Worm (Caenorhabditis elegans) whole organism, mixed stage, embryonic: ENCODE results near the gene sqv-8.

Experiments used
- M03D4.4 ChIP-seq: sonication (generic microtip); optimal IDR thresholded peaks from 2 replicates; lab custom pipeline; 2017; ENCODE audit warnings: mild to moderate bottlenecking, missing genetic modification characterization, missing compliant biosample characterization
- blmp-1 ChIP-seq: fragments of 150-350 bp; optimal IDR thresholded peaks from 2 replicates; lab custom pipeline; 2014; ENCODE audit warnings: missing biosample characterization, missing genetic modification characterization
- ceh-39 ChIP-seq: fragments of 150-350 bp; optimal IDR thresholded peaks from 2 replicates; lab custom pipeline; 2014; ENCODE audit warnings: missing biosample characterization, missing genetic modification characterization
- ceh-43 ChIP-seq: fragments of 200-800 bp; sonication (Bioruptor generic); optimal IDR thresholded peaks from 2 replicates; lab custom pipeline; 2018; ENCODE audit warnings: mild to moderate bottlenecking, missing genetic modification characterization, moderate library complexity, missing compliant biosample characterization
- ceh-83 ChIP-seq: fragments of 200-800 bp; sonication (Bioruptor generic); optimal IDR thresholded peaks from 2 replicates; lab custom pipeline; 2018; ENCODE audit warnings: mild to moderate bottlenecking, missing genetic modification characterization, missing compliant biosample characterization
- ces-1 ChIP-seq: fragments of 150-350 bp; optimal IDR thresholded peaks from 2 replicates; lab custom pipeline; 2014; ENCODE audit warnings: missing biosample characterization, missing genetic modification reagents, missing genetic modification characterization
- cnd-1 ChIP-seq: fragments of 200-800 bp; sonication (Bioruptor generic); optimal IDR thresholded peaks from 2 replicates; lab custom pipeline; 2018; ENCODE audit warnings: mild to moderate bottlenecking, missing genetic modification characterization, missing compliant biosample characterization
- drap-1 ChIP-seq: fragments of 200-800 bp; sonication (Bioruptor generic); optimal IDR thresholded peaks from 3 replicates; lab custom pipeline; 2018; ENCODE audit warnings: mild to moderate bottlenecking, missing genetic modification characterization, missing compliant biosample characterization
- elt-1 ChIP-seq: sonication (generic microtip); optimal IDR thresholded peaks from 2 replicates; lab custom pipeline; 2017; ENCODE audit warnings: missing genetic modification characterization, mild to moderate bottlenecking, missing compliant biosample characterization, antibody characterized with exemption, moderate library complexity, borderline replicate concordance; ENCODE audit not compliant: insufficient read depth
- elt-3 ChIP-seq: fragments of 150-350 bp; optimal IDR thresholded peaks from 2 replicates; lab custom pipeline; 2014; ENCODE audit warnings: missing biosample characterization, missing genetic modification characterization
- flh-1 ChIP-seq: fragments of 200-800 bp; sonication (Bioruptor generic); optimal IDR thresholded peaks from 2 replicates; lab custom pipeline; 2018; ENCODE audit warnings: mild to moderate bottlenecking, missing genetic modification characterization, moderate library complexity, missing compliant biosample characterization
- ham-2 ChIP-seq: fragments of 200-800 bp; sonication (Bioruptor generic); optimal IDR thresholded peaks from 2 replicates; lab custom pipeline; 2018; ENCODE audit warnings: mild to moderate bottlenecking, missing genetic modification characterization, missing compliant biosample characterization
- hlh-1 ChIP-seq: fragments of 150-350 bp; optimal IDR thresholded peaks from 2 replicates; lab custom pipeline; 2014; ENCODE audit warnings: missing biosample characterization, missing genetic modification reagents, missing genetic modification characterization
- lin-13 ChIP-seq: fragments of 150-350 bp; optimal IDR thresholded peaks from 2 replicates; lab custom pipeline; 2014; ENCODE audit warnings: missing biosample characterization, missing genetic modification characterization
- lin-32 ChIP-seq: fragments of 200-800 bp; sonication (Bioruptor generic); optimal IDR thresholded peaks from 2 replicates; lab custom pipeline; 2018; ENCODE audit warnings: mild to moderate bottlenecking, missing genetic modification characterization, missing compliant biosample characterization
- lsy-2 ChIP-seq: fragments of 150-350 bp; optimal IDR thresholded peaks from 2 replicates; lab custom pipeline; 2014; ENCODE audit warnings: missing biosample characterization, missing genetic modification characterization
- mab-5 ChIP-seq: fragments of 150-350 bp; optimal IDR thresholded peaks from 2 replicates; lab custom pipeline; 2014; ENCODE audit warnings: missing biosample characterization, missing genetic modification characterization
- mep-1 ChIP-seq: fragments of 150-350 bp; optimal IDR thresholded peaks from 2 replicates; lab custom pipeline; 2017; ENCODE audit warnings: missing biosample characterization, missing genetic modification reagents, missing genetic modification characterization, inconsistent platforms
- mls-2 ChIP-seq: sonication (generic microtip); optimal IDR thresholded peaks from 2 replicates; lab custom pipeline; 2016; ENCODE audit warnings: mild to moderate bottlenecking, missing genetic modification characterization, moderate library complexity, missing compliant biosample characterization
- nhr-12 ChIP-seq: fragments of 150-350 bp; optimal IDR thresholded peaks from 2 replicates; lab custom pipeline; 2014; ENCODE audit warnings: missing biosample characterization, missing genetic modification characterization
- nhr-2 ChIP-seq: fragments of 150-350 bp; optimal IDR thresholded peaks from 2 replicates; lab custom pipeline; 2014; ENCODE audit warnings: missing biosample characterization, missing genetic modification characterization
- nhr-237 ChIP-seq: fragments of 150-350 bp; optimal IDR thresholded peaks from 2 replicates; lab custom pipeline; 2014; ENCODE audit warnings: missing biosample characterization, missing genetic modification characterization
- nhr-28 ChIP-seq: fragments of 150-350 bp; optimal IDR thresholded peaks from 2 replicates; lab custom pipeline; 2014; ENCODE audit warnings: missing biosample characterization, missing genetic modification characterization
- nhr-76 ChIP-seq: sonication (generic microtip); optimal IDR thresholded peaks from 2 replicates; lab custom pipeline; 2017; ENCODE audit warnings: missing biosample characterization, missing genetic modification characterization
- pha-4 ChIP-seq: fragments of 150-350 bp; optimal IDR thresholded peaks from 2 replicates; lab custom pipeline; 2018; ENCODE audit warnings: missing biosample characterization, missing genetic modification reagents, missing genetic modification characterization
- sem-2 ChIP-seq: fragments of 200-800 bp; sonication (Bioruptor generic); optimal IDR thresholded peaks from 2 replicates; lab custom pipeline; 2018; ENCODE audit warnings: mild to moderate bottlenecking, missing genetic modification characterization, missing compliant biosample characterization
- snpc-4 ChIP-seq: fragments of 150-350 bp; optimal IDR thresholded peaks from 2 replicates; lab custom pipeline; 2014; ENCODE audit warnings: missing biosample characterization, missing genetic modification characterization
- tbx-8 ChIP-seq: fragments of 200-800 bp; sonication (Bioruptor generic); optimal IDR thresholded peaks from 2 replicates; lab custom pipeline; 2018; ENCODE audit warnings: mild to moderate bottlenecking, missing genetic modification characterization, moderate library complexity, missing compliant biosample characterization
- unc-120 ChIP-seq: sonication (generic microtip); optimal IDR thresholded peaks from 2 replicates; lab custom pipeline; 2017; ENCODE audit warnings: missing genetic modification characterization, missing compliant biosample characterization; ENCODE audit not compliant: poor library complexity, severe bottlenecking
- unc-39 ChIP-seq: fragments of 150-350 bp; optimal IDR thresholded peaks from 2 replicates; lab custom pipeline; 2014; ENCODE audit warnings: missing biosample characterization, missing genetic modification characterization
- unc-62 ChIP-seq: fragments of 150-350 bp; optimal IDR thresholded peaks from 2 replicates; lab custom pipeline; 2014; ENCODE audit warnings: missing biosample characterization, missing genetic modification reagents, missing genetic modification characterization
- zip-8 ChIP-seq: fragments of 150-350 bp; optimal IDR thresholded peaks from 2 replicates; lab custom pipeline; 2014; ENCODE audit warnings: missing biosample characterization, missing genetic modification characterization
- ztf-11 ChIP-seq: fragments of 150-350 bp; optimal IDR thresholded peaks from 2 replicates; lab custom pipeline; 2014; ENCODE audit warnings: missing biosample characterization, missing genetic modification characterization

sqv-8 gene

ce11 chrII:9606485-9607036, 40.2 kb upstream of the sqv-8 start:
- TF ChIP-seq unc-39 (tag; lab: Kevin White, UChicago) = no peak
- no peak for TF ChIP-seq nhr-237
- TF ChIP-seq ham-2 (GFP tag; lab: Kevin White, UChicago) = no peak
- no peak for TF ChIP-seq mls-2 (tag; lab: Kevin White, UChicago)
- no peak for TF ChIP-seq nhr-12 (tag; lab: Kevin White, UChicago)
- TF ChIP-seq nhr-28 (tag; lab: Kevin White, UChicago) = no peak
- no peak for TF ChIP-seq zip-8 (tag; lab: Kevin White, UChicago)
- TF ChIP-seq cnd-1 (tag; lab: Kevin White, UChicago) = no peak
- TF ChIP-seq lsy-2 = no peak
- TF ChIP-seq ceh-43 (GFP tag; lab: Kevin White, UChicago) = no peak
- TF ChIP-seq lin-32 (GFP tag; lab: Kevin White, UChicago) = no peak

DNA sequence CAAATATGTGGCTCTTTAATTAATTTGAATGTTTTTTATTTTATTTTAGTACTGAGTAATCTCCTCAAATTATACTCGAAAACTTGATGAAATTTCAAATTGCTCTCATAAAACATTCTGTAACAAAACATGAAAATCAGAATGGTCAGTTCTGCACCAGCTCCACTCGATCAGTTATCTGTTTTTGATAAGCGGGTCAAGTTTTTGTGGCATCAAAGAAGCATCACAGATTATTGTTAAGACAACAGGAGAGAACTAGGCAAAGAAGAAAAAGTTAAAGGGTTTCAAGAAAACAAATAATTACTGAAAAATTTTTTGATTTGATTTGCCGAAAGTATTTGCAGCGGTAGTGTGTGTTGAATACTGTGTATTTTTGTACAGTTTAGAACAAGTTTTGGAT, 39.6 kb upstream of the sqv-8 start:
- no peak for TF ChIP-seq lin-32 (GFP tag; lab: Kevin White, UChicago)
- TF ChIP-seq blmp-1 (tag; lab: Kevin White, UChicago) = no peak
- no peak for TF ChIP-seq ceh-39 (tag; lab: Kevin White, UChicago)
- no peak for TF ChIP-seq M03D4.4
- no peak for TF ChIP-seq ces-1
- TF ChIP-seq nhr-2 = no peak
- TF ChIP-seq unc-62 = no peak
- no peak for TF ChIP-seq nhr-28 (tag; lab: Kevin White, UChicago)
- no peak for TF ChIP-seq unc-39 (tag; lab: Kevin White, UChicago)

DNA sequence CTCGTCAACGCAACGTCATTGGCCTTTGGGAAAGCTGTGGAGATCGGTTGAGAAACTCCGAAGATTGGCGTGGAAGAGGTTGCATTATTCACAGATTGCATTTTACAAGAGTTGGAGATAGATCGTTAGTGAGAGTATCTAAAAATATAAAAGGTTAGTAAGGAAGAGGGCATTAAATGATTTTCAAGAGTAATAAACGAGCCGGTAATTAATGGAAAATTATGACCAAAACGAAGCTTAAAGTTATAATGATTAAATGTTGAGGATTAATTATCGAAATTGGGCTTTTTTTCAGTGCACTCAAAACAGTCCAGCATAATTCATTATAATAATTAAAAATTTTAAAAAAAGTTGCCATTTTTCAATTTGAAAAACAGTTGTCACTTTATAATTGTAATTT, 37.5 kb upstream of the sqv-8 start, which contains the start of gene pap-2:
pap-2 (minus strand) TSS at position 101 of the 400 bp plus-strand sequence.
- TF ChIP-seq ceh-43 (GFP tag; lab: Kevin White, UChicago) (no peak), elt-1 (tag; lab: Kevin White, UChicago) (no peak), sem-2 (no peak), unc-62 (no peak), ztf-11 (tag; lab: Kevin White, UChicago) (no peak), cnd-1 (tag; lab: Kevin White, UChicago) (no peak), drap-1 (no peak), elt-3 (tag; lab: Kevin White, UChicago) (no peak), zip-8 (tag; lab: Kevin White, UChicago) (no peak), lin-13 (tag; lab: Kevin White, UChicago) (no peak), ceh-39 (tag; lab: Kevin White, UChicago) (no peak), flh-1 (GFP tag; lab: Kevin White, UChicago) (no peak), mls-2 (tag; lab: Kevin White, UChicago) (no peak), blmp-1 (tag; lab: Kevin White, UChicago) (no peak), ceh-83 (GFP tag; lab: Kevin White, UChicago) (no peak)
- TF ChIP-seq, all 35 proteins: peak for 0

- TF ChIP-seq unc-120 (tag; lab: Kevin White, UChicago) (no peak), lin-32 (GFP tag; lab: Kevin White, UChicago) (no peak), ztf-11 (tag; lab: Kevin White, UChicago) (no peak), ham-2 (GFP tag; lab: Kevin White, UChicago) (no peak), zip-8 (tag; lab: Kevin White, UChicago) (no peak), nhr-2 (no peak), snpc-4 (tag; lab: Kevin White, UChicago) (no peak), mls-2 (tag; lab: Kevin White, UChicago) (no peak), drap-1 (no peak), nhr-237 (no peak), elt-3 (tag; lab: Kevin White, UChicago) (no peak), ceh-43 (GFP tag; lab: Kevin White, UChicago) (no peak), blmp-1 (tag; lab: Kevin White, UChicago) (no peak), mep-1 (tag; lab: Kevin White, UChicago) (no peak)
- TF ChIP-seq, all 35 proteins: peak for 0
Observed at ce11 chrII:9611347-9611923, 35.3 kb upstream of the sqv-8 start, which contains the start of the genes T15H9.5 and T15H9.4. Gene T15H9.5, minus strand, starts transcription at chrII:9611447. Gene T15H9.4, plus strand, starts transcription at chrII:9611873.

- TF ChIP-seq mab-5 (tag; lab: Kevin White, UChicago) = no peak
- no peak for TF ChIP-seq nhr-237
- TF ChIP-seq nhr-12 (tag; lab: Kevin White, UChicago) = no peak
- no peak for TF ChIP-seq nhr-2
- no peak for TF ChIP-seq hlh-1 (tag; lab: Kevin White, UChicago)
- no peak for TF ChIP-seq elt-1 (tag; lab: Kevin White, UChicago)
- TF ChIP-seq nhr-76 (tag; lab: Kevin White, UChicago) = no peak
- no peak for TF ChIP-seq tbx-8 (GFP tag; lab: Kevin White, UChicago)
- no peak for TF ChIP-seq ceh-39 (tag; lab: Kevin White, UChicago)
- no peak for TF ChIP-seq pha-4 (tag; lab: Kevin White, UChicago)
- TF ChIP-seq flh-1 (GFP tag; lab: Kevin White, UChicago) = no peak
- no peak for TF ChIP-seq blmp-1 (tag; lab: Kevin White, UChicago)
- TF ChIP-seq mls-2 (tag; lab: Kevin White, UChicago) = no peak
Observed at ce11 chrII:9614728-9615127, 32.0 kb upstream of the sqv-8 start, which contains the start of gene hlh-6. Gene hlh-6, minus strand, starts transcription at chrII:9614828.
